Worm (Caenorhabditis elegans): Measurements from ENCODE around the gene pno-1.

pno-1 gene

ce11 chrII:9778495-9778894 is 35.8 kb upstream of the pno-1 start:
- TF ChIP-seq cebp-2 (GFP tag; IDR thresholded peaks at IDR 0.05): no peak
- TF ChIP-seq Y67H2A.10 (GFP tag; conservative IDR thresholded peaks at IDR 0.05): no peak
- TF ChIP-seq dpl-1 (GFP tag; optimal IDR thresholded peaks at IDR 0.05): no peak
- TF ChIP-seq sea-2 (GFP tag; IDR thresholded peaks at IDR 0.05): no peak
- TF ChIP-seq snpc-1.1 (tag; optimal IDR thresholded peaks at IDR 0.05; ENCODE audit: insufficient read depth): no peak
- TF ChIP-seq mxl-1 (tag; optimal IDR thresholded peaks at IDR 0.05): no peak
- TF ChIP-seq ama-1 (optimal IDR thresholded peaks at IDR 0.05): no peak
- no peak for TF ChIP-seq ama-1 (GFP tag; optimal IDR thresholded peaks at IDR 0.05)
- no peak for TF ChIP-seq hlh-12 (tag; optimal IDR thresholded peaks at IDR 0.05)
- no peak for TF ChIP-seq attf-6 (GFP tag; IDR thresholded peaks at IDR 0.05)
- no peak for TF ChIP-seq bed-1 (GFP tag; IDR thresholded peaks at IDR 0.05)
- TF ChIP-seq madf-3 (GFP tag; IDR thresholded peaks at IDR 0.05): no peak
- TF ChIP-seq pha-4 (tag; optimal IDR thresholded peaks at IDR 0.05): no peak
- no peak for TF ChIP-seq mes-4 (tag; optimal IDR thresholded peaks at IDR 0.05)
- no peak for TF ChIP-seq F22D6.2 (tag; optimal IDR thresholded peaks at IDR 0.05)
- no peak for TF ChIP-seq ztf-26 (tag; optimal IDR thresholded peaks at IDR 0.05)

ce11 chrII:9775790-9776189 is 33.1 kb upstream of the pno-1 start, which contains the start of gene T10B9.9:
Gene T10B9.9, minus strand, starts transcription at chrII:9775890.
- no peak for TF ChIP-seq xnd-1 (tag; optimal IDR thresholded peaks at IDR 0.05)
- no peak for TF ChIP-seq ceh-91 (GFP tag; IDR thresholded peaks at IDR 0.05)

ce11 chrII:9774653-9775052 is 32.0 kb upstream of the pno-1 start:
- TF ChIP-seq dox-1 (GFP tag; IDR thresholded peaks at IDR 0.05) (no peak; the same call in 1 of the 2 replicates), ekl-4 (GFP tag; IDR thresholded peaks at IDR 0.05) (peak; percentile 56; the same call in 1 of the 2 replicates), ztf-22 (GFP tag; optimal IDR thresholded peaks at IDR 0.05) (peak; percentile 61), attf-5 (GFP tag; optimal IDR thresholded peaks at IDR 0.05) (peak; percentile 56), madf-8 (GFP tag; conservative IDR thresholded peaks at IDR 0.05) (no peak), bed-2 (GFP tag; IDR thresholded peaks at IDR 0.05) (no peak), lin-26 (GFP tag; IDR thresholded peaks at IDR 0.05) (no peak; the same call in 1 of the 2 replicates), Y53F4B.3 (GFP tag; IDR thresholded peaks at IDR 0.05) (0 out of 2 replicates have a peak, but pooled peaks have one; percentile 32), F52B5.7 (tag; optimal IDR thresholded peaks at IDR 0.05) (peak; percentile 13), unc-62 (GFP tag; optimal IDR thresholded peaks at IDR 0.05) (no peak), cebp-1 (GFP tag; IDR thresholded peaks at IDR 0.05) (0 out of 2 replicates have a peak, but pooled peaks have one; percentile 33), cebp-1 (tag; optimal IDR thresholded peaks at IDR 0.05) (no peak), madf-10 (tag; optimal IDR thresholded peaks at IDR 0.05) (peak; percentile 45), atf-7 (tag; optimal IDR thresholded peaks at IDR 0.05) (peak; percentile 50), sptf-2 (GFP tag; optimal IDR thresholded peaks at IDR 0.05) (no peak), D2030.7 (GFP tag; IDR thresholded peaks at IDR 0.05) (peak; percentile 68; the same call in 1 of the 2 replicates), T26A5.8 (tag; optimal IDR thresholded peaks at IDR 0.05) (no peak), F39B2.1 (GFP tag; IDR thresholded peaks at IDR 0.05) (no peak), mxl-1 (tag; optimal IDR thresholded peaks at IDR 0.05) (peak; percentile 81), gei-17 (GFP tag; optimal IDR thresholded peaks at IDR 0.05) (no peak), attf-3 (GFP tag; conservative IDR thresholded peaks at IDR 0.05) (peak; percentile 66), hlh-12 (tag; optimal IDR thresholded peaks at IDR 0.05) (no peak), rec-8 (tag; optimal IDR thresholded peaks at IDR 0.05) (peak; percentile 33 to 82), hmg-20 (GFP tag; IDR thresholded peaks at IDR 0.05) (no peak), ama-1 (optimal IDR thresholded peaks at IDR 0.05) (no peak), ama-1 (GFP tag; optimal IDR thresholded peaks at IDR 0.05) (peak; percentile 87 to 89), rcor-1 (GFP tag; IDR thresholded peaks at IDR 0.05) (peak; percentile 58), nfya-1 (tag; optimal IDR thresholded peaks at IDR 0.05; ENCODE audit: borderline replicate concordance, insufficient read depth) (no peak), die-1 (tag; optimal IDR thresholded peaks at IDR 0.05) (peak; percentile 71), ztf-18 (tag; optimal IDR thresholded peaks at IDR 0.05) (peak; percentile 65), Y53G8AR.9 (GFP tag; conservative IDR thresholded peaks at IDR 0.05) (0 out of 2 replicates have a peak, but pooled peaks have one; percentile 36), T07F8.4 (tag; optimal IDR thresholded peaks at IDR 0.05) (peak; percentile 64), C17E4.6 (GFP tag; IDR thresholded peaks at IDR 0.05) (0 out of 2 replicates have a peak, but pooled peaks have one; percentile 56)

Measured in whole organism, young adult.